Worm (Caenorhabditis elegans): ENCODE data around the gene srbc-58.

DNA sequence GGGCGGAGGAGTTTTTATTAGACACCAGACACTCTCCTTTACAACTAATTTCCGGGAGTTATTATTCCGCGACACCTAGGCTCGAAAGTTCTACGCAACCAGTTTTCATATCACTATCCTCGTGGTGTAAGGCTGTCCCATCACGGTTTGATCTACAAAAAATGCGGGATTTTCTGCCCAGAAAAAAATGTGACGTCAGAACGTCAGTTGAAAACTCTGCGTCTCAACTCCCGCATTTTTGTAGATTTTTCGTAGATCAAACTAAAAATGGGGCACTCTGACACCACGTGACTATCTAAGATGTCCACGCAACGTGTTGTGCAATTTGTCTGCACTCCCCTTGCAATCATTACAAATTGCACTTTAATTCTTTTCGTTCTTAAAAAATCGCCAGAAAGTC, 10.1 kb upstream of the srbc-58 start, which contains the start of gene str-238:
- TF ChIP-seq hnd-1 (tag; optimal IDR thresholded peaks at IDR 0.05) (no peak), ceh-36 (tag; optimal IDR thresholded peaks at IDR 0.05) (no peak), flt-1 (GFP tag; IDR thresholded peaks at IDR 0.05) (no peak), ama-1 (optimal IDR thresholded peaks at IDR 0.05) (no peak), hmbx-1 (tag; optimal IDR thresholded peaks at IDR 0.05) (no peak), sea-1 (GFP tag; conservative IDR thresholded peaks at IDR 0.05) (no peak), scrt-1 (GFP tag; IDR thresholded peaks at IDR 0.05) (no peak), hmg-4 (GFP tag; optimal IDR thresholded peaks at IDR 0.05) (no peak), aly-1 (tag; optimal IDR thresholded peaks at IDR 0.05) (no peak), pes-1 (GFP tag; IDR thresholded peaks at IDR 0.05) (no peak), F13C5.2 (tag; optimal IDR thresholded peaks at IDR 0.05) (no peak), B0310.2 (tag; optimal IDR thresholded peaks at IDR 0.05) (no peak)
